Worm (Caenorhabditis elegans) whole organism, mixed stage, embryonic: ENCODE results near the gene srw-109.

Source experiments
- M03D4.4 ChIP-seq: sonication (generic microtip); optimal IDR thresholded peaks from 2 replicates; lab custom pipeline; 2017; ENCODE audit warnings: mild to moderate bottlenecking, missing genetic modification characterization, missing compliant biosample characterization
- blmp-1 ChIP-seq: fragments of 150-350 bp; optimal IDR thresholded peaks from 2 replicates; lab custom pipeline; 2014; ENCODE audit warnings: missing biosample characterization, missing genetic modification characterization
- ces-1 ChIP-seq: fragments of 150-350 bp; optimal IDR thresholded peaks from 2 replicates; lab custom pipeline; 2014; ENCODE audit warnings: missing biosample characterization, missing genetic modification reagents, missing genetic modification characterization
- lin-13 ChIP-seq: fragments of 150-350 bp; optimal IDR thresholded peaks from 2 replicates; lab custom pipeline; 2014; ENCODE audit warnings: missing biosample characterization, missing genetic modification characterization
- lin-32 ChIP-seq: fragments of 200-800 bp; sonication (Bioruptor generic); optimal IDR thresholded peaks from 2 replicates; lab custom pipeline; 2018; ENCODE audit warnings: mild to moderate bottlenecking, missing genetic modification characterization, missing compliant biosample characterization
- lsy-2 ChIP-seq: fragments of 150-350 bp; optimal IDR thresholded peaks from 2 replicates; lab custom pipeline; 2014; ENCODE audit warnings: missing biosample characterization, missing genetic modification characterization
- nhr-12 ChIP-seq: fragments of 150-350 bp; optimal IDR thresholded peaks from 2 replicates; lab custom pipeline; 2014; ENCODE audit warnings: missing biosample characterization, missing genetic modification characterization
- nhr-237 ChIP-seq: fragments of 150-350 bp; optimal IDR thresholded peaks from 2 replicates; lab custom pipeline; 2014; ENCODE audit warnings: missing biosample characterization, missing genetic modification characterization
- nhr-76 ChIP-seq: sonication (generic microtip); optimal IDR thresholded peaks from 2 replicates; lab custom pipeline; 2017; ENCODE audit warnings: missing biosample characterization, missing genetic modification characterization
- pha-4 ChIP-seq: fragments of 150-350 bp; optimal IDR thresholded peaks from 2 replicates; lab custom pipeline; 2018; ENCODE audit warnings: missing biosample characterization, missing genetic modification reagents, missing genetic modification characterization
- unc-39 ChIP-seq: fragments of 150-350 bp; optimal IDR thresholded peaks from 2 replicates; lab custom pipeline; 2014; ENCODE audit warnings: missing biosample characterization, missing genetic modification characterization
- unc-62 ChIP-seq: fragments of 150-350 bp; optimal IDR thresholded peaks from 2 replicates; lab custom pipeline; 2014; ENCODE audit warnings: missing biosample characterization, missing genetic modification reagents, missing genetic modification characterization
- ztf-11 ChIP-seq: fragments of 150-350 bp; optimal IDR thresholded peaks from 2 replicates; lab custom pipeline; 2014; ENCODE audit warnings: missing biosample characterization, missing genetic modification characterization

DNA sequence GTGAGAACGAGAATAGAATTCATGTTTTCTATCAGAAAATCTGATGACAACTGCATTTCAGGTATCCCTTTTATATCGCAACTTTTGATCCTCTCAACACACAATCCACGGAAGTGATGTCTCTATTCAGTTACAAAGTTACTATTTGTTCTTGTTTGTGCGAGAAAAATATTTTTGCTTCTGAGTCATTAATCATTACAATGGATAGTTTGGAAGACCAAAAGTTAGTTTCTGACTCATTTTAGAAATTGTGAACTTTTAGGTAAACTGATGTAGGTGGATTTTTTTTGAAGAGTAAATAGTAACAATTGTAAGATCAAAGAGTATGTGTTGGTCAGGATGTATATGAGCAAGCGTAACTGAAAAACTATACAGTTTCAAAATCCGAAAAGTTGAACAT lies 927 bp upstream of the srw-109 start, which contains the start of gene srlf-36:
- TF ChIP-seq unc-39 (tag; lab: Kevin White, UChicago) (no peak), blmp-1 (tag; lab: Kevin White, UChicago) (no peak), M03D4.4 (tag; lab: Kevin White, UChicago) (no peak), nhr-237 (no peak), pha-4 (tag; lab: Kevin White, UChicago) (no peak), ces-1 (no peak), nhr-76 (tag; lab: Kevin White, UChicago) (no peak), lin-13 (tag; lab: Kevin White, UChicago) (no peak), lin-32 (GFP tag; lab: Kevin White, UChicago) (no peak), ztf-11 (no peak), unc-62 (no peak), lsy-2 (tag; lab: Kevin White, UChicago) (no peak), nhr-12 (tag; lab: Kevin White, UChicago) (no peak)
